Worm (Caenorhabditis elegans) whole organism, early embryonic: ENCODE measurements around the gene dyn-1.

Experiments used
- B0310.2 ChIP-seq: sonication (generic microtip); optimal IDR thresholded peaks from 2 replicates; lab custom pipeline; 2016; ENCODE audit warnings: mild to moderate bottlenecking, missing genetic modification characterization, missing compliant biosample characterization
- F13C5.2 ChIP-seq: sonication (generic microtip); optimal IDR thresholded peaks from 2 replicates; lab custom pipeline; 2017; ENCODE audit warnings: mild to moderate bottlenecking, missing genetic modification characterization, inconsistent platforms, missing compliant biosample characterization
- aly-1 ChIP-seq: sonication (generic microtip); optimal IDR thresholded peaks from 2 replicates; lab custom pipeline; 2016; ENCODE audit warnings: missing genetic modification characterization, missing compliant biosample characterization
- ama-1 ChIP-seq: fragments of 150-350 bp; optimal IDR thresholded peaks from 2 replicates; lab custom pipeline; 2014
- hnd-1 ChIP-seq: sonication (generic microtip); optimal IDR thresholded peaks from 2 replicates; lab custom pipeline; 2016; ENCODE audit warnings: missing genetic modification characterization, missing compliant biosample characterization
- pes-1 ChIP-seq: fragments of 200-800 bp; sonication (Bioruptor generic); IDR thresholded peaks from 2 replicates; pipeline ENCODE4 v1.3.6; 2022; ENCODE audit warnings: missing genetic modification reagents, missing genetic modification characterization, missing compliant biosample characterization
- scrt-1 ChIP-seq: fragments of 200-800 bp; sonication (Bioruptor generic); IDR thresholded peaks from 2 replicates; pipeline ENCODE4 v1.3.6; 2022; ENCODE audit warnings: missing genetic modification characterization, missing compliant biosample characterization
- tbx-11 ChIP-seq: fragments of 200-800 bp; sonication (Bioruptor generic); IDR thresholded peaks from 2 replicates; pipeline ENCODE4 v1.3.6; 2022; ENCODE audit warnings: missing genetic modification characterization, missing compliant biosample characterization
- tbx-37 ChIP-seq: fragments of 200-800 bp; sonication (Bioruptor generic); conservative IDR thresholded peaks from 2 replicates; pipeline ENCODE4 v1.3.6; 2022; ENCODE audit warnings: missing genetic modification reagents, missing genetic modification characterization, missing compliant biosample characterization
- tra-4 ChIP-seq: sonication (generic microtip); optimal IDR thresholded peaks from 2 replicates; lab custom pipeline; 2017; ENCODE audit warnings: missing genetic modification characterization, missing compliant biosample characterization

ce11 chrX:15557849-15558248 is 10.8 kb upstream of the dyn-1 start, which contains the start of gene lron-3:
- TF ChIP-seq tra-4 (tag; lab: Kevin White, UChicago) (no peak), tbx-37 (GFP tag; lab: Robert Waterston, UW) (no peak), aly-1 (tag; lab: Kevin White, UChicago) (no peak), ama-1 (lab: Kevin White, UChicago) (no peak), tbx-11 (no peak), scrt-1 (GFP tag; lab: Robert Waterston, UW) (no peak), hnd-1 (tag; lab: Kevin White, UChicago) (no peak), B0310.2 (tag; lab: Kevin White, UChicago) (no peak), pes-1 (GFP tag; lab: Robert Waterston, UW) (no peak), F13C5.2 (no peak)
